Worm (Caenorhabditis elegans): ENCODE data around the gene R05G6.9.

R05G6.9 gene

ce11 chrIV:7552958-7553553, 37.0 kb upstream of the R05G6.9 start, which contains the start of gene dif-1:
Gene dif-1 (minus strand): TSS chrIV:7553008.
- TF ChIP-seq nhr-12 (tag; optimal IDR thresholded peaks at IDR 0.05) (peak; percentile 90), mep-1 (tag; optimal IDR thresholded peaks at IDR 0.05) (no peak), ceh-83 (GFP tag; optimal IDR thresholded peaks at IDR 0.05) (no peak)

DNA sequence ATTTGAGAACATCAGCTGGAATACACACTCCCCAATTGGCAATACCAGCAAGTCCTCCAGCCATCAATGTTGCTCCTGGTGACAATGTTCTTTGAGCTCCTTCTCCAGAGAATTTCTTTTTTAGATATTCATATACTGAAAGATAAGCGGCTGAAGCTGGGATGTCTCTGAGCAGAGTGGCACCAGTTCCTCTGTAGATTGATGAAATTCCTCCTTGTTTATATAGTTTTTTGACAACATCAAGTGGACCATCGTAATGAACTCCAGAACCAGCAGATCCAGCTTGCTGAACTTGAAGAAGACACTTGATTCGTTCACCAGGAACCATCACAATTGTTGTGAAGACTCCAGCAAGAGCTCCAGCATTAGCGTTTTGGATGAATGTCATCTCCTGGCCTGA, 36.0 kb upstream of the R05G6.9 start:
- TF ChIP-seq unc-120 (tag; optimal IDR thresholded peaks at IDR 0.05; ENCODE audit: poor library complexity, severe bottlenecking) (no peak), tbx-8 (GFP tag; optimal IDR thresholded peaks at IDR 0.05) (no peak), nhr-2 (tag; optimal IDR thresholded peaks at IDR 0.05) (no peak), unc-39 (tag; optimal IDR thresholded peaks at IDR 0.05) (no peak), pha-4 (tag; optimal IDR thresholded peaks at IDR 0.05) (no peak), M03D4.4 (tag; optimal IDR thresholded peaks at IDR 0.05) (no peak), bed-3 (GFP tag; optimal IDR thresholded peaks at IDR 0.05) (no peak), sem-2 (GFP tag; optimal IDR thresholded peaks at IDR 0.05) (no peak), ham-2 (GFP tag; optimal IDR thresholded peaks at IDR 0.05) (no peak), unc-62 (GFP tag; optimal IDR thresholded peaks at IDR 0.05) (no peak), ceh-83 (GFP tag; optimal IDR thresholded peaks at IDR 0.05) (no peak), mls-2 (tag; optimal IDR thresholded peaks at IDR 0.05) (no peak), ztf-11 (tag; optimal IDR thresholded peaks at IDR 0.05) (no peak), nhr-237 (tag; optimal IDR thresholded peaks at IDR 0.05) (no peak), ces-1 (GFP tag; optimal IDR thresholded peaks at IDR 0.05) (no peak), lsy-2 (tag; optimal IDR thresholded peaks at IDR 0.05) (no peak), mab-5 (tag; optimal IDR thresholded peaks at IDR 0.05) (no peak)

- TF ChIP-seq sptf-1 (tag; optimal IDR thresholded peaks at IDR 0.05) (no peak), unc-120 (tag; optimal IDR thresholded peaks at IDR 0.05; ENCODE audit: poor library complexity, severe bottlenecking) (no peak), blmp-1 (tag; optimal IDR thresholded peaks at IDR 0.05) (no peak), unc-39 (tag; optimal IDR thresholded peaks at IDR 0.05) (no peak), mls-2 (tag; optimal IDR thresholded peaks at IDR 0.05) (no peak), unc-62 (GFP tag; optimal IDR thresholded peaks at IDR 0.05) (no peak), hlh-1 (tag; optimal IDR thresholded peaks at IDR 0.05) (no peak), ceh-83 (GFP tag; optimal IDR thresholded peaks at IDR 0.05) (no peak), flh-1 (GFP tag; optimal IDR thresholded peaks at IDR 0.05) (no peak), nhr-237 (tag; optimal IDR thresholded peaks at IDR 0.05) (no peak), mep-1 (tag; optimal IDR thresholded peaks at IDR 0.05) (no peak), zip-8 (tag; optimal IDR thresholded peaks at IDR 0.05) (no peak), ceh-39 (tag; optimal IDR thresholded peaks at IDR 0.05) (no peak), nhr-12 (tag; optimal IDR thresholded peaks at IDR 0.05) (no peak), mab-5 (tag; optimal IDR thresholded peaks at IDR 0.05) (no peak), ceh-43 (GFP tag; optimal IDR thresholded peaks at IDR 0.05) (no peak), elt-3 (tag; optimal IDR thresholded peaks at IDR 0.05) (no peak), ces-1 (GFP tag; optimal IDR thresholded peaks at IDR 0.05) (no peak), nhr-2 (tag; optimal IDR thresholded peaks at IDR 0.05) (no peak), drap-1 (GFP tag; optimal IDR thresholded peaks at IDR 0.05) (no peak)
Observed at ce11 chrIV:7551254-7551653, 35.2 kb upstream of the R05G6.9 start.

ce11 chrIV:7550445-7550844, 34.4 kb upstream of the R05G6.9 start, which contains the start of gene pam-1:
Gene pam-1 (minus strand): TSS chrIV:7550812.
- TF ChIP-seq snpc-4 (tag; optimal IDR thresholded peaks at IDR 0.05) (no peak), nhr-237 (tag; optimal IDR thresholded peaks at IDR 0.05) (no peak), sem-2 (GFP tag; optimal IDR thresholded peaks at IDR 0.05) (no peak)

DNA sequence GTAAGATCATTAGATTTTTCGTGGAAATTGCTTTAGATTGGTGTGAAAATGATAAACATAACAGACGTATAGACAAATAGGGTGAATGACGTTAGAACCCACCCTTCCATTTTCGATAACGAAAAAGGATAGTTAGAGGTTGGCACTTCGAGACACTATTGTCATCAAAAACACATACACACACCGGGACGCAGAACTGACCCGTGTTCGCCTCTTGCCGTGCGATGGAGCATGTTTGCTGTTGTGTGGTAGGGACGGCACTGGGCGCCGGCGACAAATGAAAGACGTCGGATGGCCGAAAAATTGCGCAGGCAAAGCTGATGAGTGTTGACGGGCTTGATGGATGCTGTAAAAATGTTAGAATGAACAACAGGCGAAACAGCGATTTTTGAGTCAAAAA, 33.8 kb upstream of the R05G6.9 start:
- no peak for TF ChIP-seq nhr-2 (tag; optimal IDR thresholded peaks at IDR 0.05)
- no peak for TF ChIP-seq pha-4 (tag; optimal IDR thresholded peaks at IDR 0.05)
- no peak for TF ChIP-seq nhr-12 (tag; optimal IDR thresholded peaks at IDR 0.05)
- TF ChIP-seq tbx-8 (GFP tag; optimal IDR thresholded peaks at IDR 0.05), result no peak
- TF ChIP-seq ceh-39 (tag; optimal IDR thresholded peaks at IDR 0.05), result no peak
- no peak for TF ChIP-seq ceh-83 (GFP tag; optimal IDR thresholded peaks at IDR 0.05)
- TF ChIP-seq elt-1 (tag; optimal IDR thresholded peaks at IDR 0.05; ENCODE audit: borderline replicate concordance, insufficient read depth), result no peak
- no peak for TF ChIP-seq nhr-28 (tag; optimal IDR thresholded peaks at IDR 0.05)
- TF ChIP-seq zip-8 (tag; optimal IDR thresholded peaks at IDR 0.05), result no peak
